Fruit fly (Drosophila melanogaster) whole organism, embryonic: Measurements from ENCODE around the gene CAH3.

Source experiments
- CG11504 ChIP-seq: fragments of 200-800 bp; sonication (Bioruptor generic); optimal IDR thresholded peaks from 3 replicates; lab custom pipeline; 2019; ENCODE audit warnings: missing biosample characterization, mild to moderate bottlenecking, missing genetic modification characterization, moderate library complexity
- CG12942 ChIP-seq: fragments of 200-800 bp; sonication (Bioruptor generic); optimal IDR thresholded peaks from 3 replicates; lab custom pipeline; 2016; ENCODE audit warnings: missing biosample characterization, missing genetic modification characterization
- CG13894 ChIP-seq: fragments of 200-800 bp; sonication (Bioruptor generic); optimal IDR thresholded peaks from 3 replicates; lab custom pipeline; 2018; ENCODE audit warnings: missing biosample characterization, mild to moderate bottlenecking, missing genetic modification characterization, moderate library complexity
- CG1602 ChIP-seq: fragments of 200-800 bp; sonication (Bioruptor generic); optimal IDR thresholded peaks from 3 replicates; lab custom pipeline; 2016; ENCODE audit warnings: missing biosample characterization, missing genetic modification characterization
- CG16815 ChIP-seq: fragments of 200-800 bp; sonication (Bioruptor generic); optimal IDR thresholded peaks from 3 replicates; lab custom pipeline; 2017; ENCODE audit warnings: missing biosample characterization, mild to moderate bottlenecking, missing genetic modification characterization
- CG18262 ChIP-seq: fragments of 200-800 bp; optimal IDR thresholded peaks from 3 replicates; lab custom pipeline; 2019; ENCODE audit warnings: missing biosample characterization, mild to moderate bottlenecking, missing genetic modification characterization, moderate library complexity
- CG2678 ChIP-seq: fragments of 200-800 bp; sonication (Bioruptor generic); optimal IDR thresholded peaks from 3 replicates; lab custom pipeline; 2019; ENCODE audit warnings: missing biosample characterization, mild to moderate bottlenecking, missing genetic modification characterization, moderate library complexity
- CG31441 ChIP-seq: fragments of 200-800 bp; sonication (Bioruptor generic); IDR thresholded peaks from 2 replicates; pipeline ENCODE4 v1.3.6; 2022; ENCODE audit warnings: missing biosample characterization, missing genetic modification characterization
- CG3995 ChIP-seq: fragments of 200-800 bp; sonication (Bioruptor generic); optimal IDR thresholded peaks from 3 replicates; lab custom pipeline; 2016; ENCODE audit warnings: missing biosample characterization, missing genetic modification characterization
- CG6791 ChIP-seq: fragments of 200-800 bp; sonication (Bioruptor generic); IDR thresholded peaks from 3 replicates; pipeline ENCODE4 v1.3.6; 2022; ENCODE audit warnings: missing biosample characterization, missing genetic modification characterization; ENCODE audit not compliant: partially characterized antibody
- CG8290 ChIP-seq, 3 experiments: fragments of 200-800 bp; sonication (Bioruptor generic); optimal IDR thresholded peaks; 2 replicates each; lab custom pipeline; 2016 to 2019; ENCODE audit warnings: missing biosample characterization in 3 of 3, missing genetic modification characterization in 3 of 3, mild to moderate bottlenecking in 2 of 3, moderate library complexity in 1 of 3
- CG9727 ChIP-seq: fragments of 200-800 bp; sonication (Bioruptor generic); optimal IDR thresholded peaks from 3 replicates; lab custom pipeline; 2017; ENCODE audit warnings: missing biosample characterization, mild to moderate bottlenecking, missing genetic modification characterization
- CTCF ChIP-seq: fragments of 200-800 bp; sonication (Bioruptor generic); optimal IDR thresholded peaks from 2 replicates; lab custom pipeline; 2017; ENCODE audit warnings: missing biosample characterization, mild to moderate bottlenecking, missing genetic modification characterization, moderate library complexity
- CoRest ChIP-seq: fragments of 200-800 bp; sonication (Bioruptor generic); optimal IDR thresholded peaks from 3 replicates; lab custom pipeline; 2018; ENCODE audit warnings: missing biosample characterization, mild to moderate bottlenecking, missing genetic modification characterization, moderate library complexity
- D19A ChIP-seq: fragments of 200-800 bp; optimal IDR thresholded peaks from 3 replicates; lab custom pipeline; 2019; ENCODE audit warnings: missing biosample characterization, mild to moderate bottlenecking, missing genetic modification characterization, moderate library complexity
- Dbx ChIP-seq: fragments of 200-800 bp; sonication (Bioruptor generic); IDR thresholded peaks from 3 replicates; pipeline ENCODE4 v1.3.6; 2022; ENCODE audit warnings: missing biosample characterization, missing genetic modification characterization
- Dfd ChIP-seq, 2 experiments: fragments of >200 bp; optimal IDR thresholded peaks; 2 replicates each; lab custom pipeline; 2017; ENCODE audit warnings: missing biosample characterization in 2 of 2, missing genetic modification characterization in 2 of 2
- Dll ChIP-seq: fragments of 200-800 bp; sonication (Bioruptor generic); IDR thresholded peaks from 4 replicates; pipeline ENCODE4 v1.3.6; 2022; ENCODE audit warnings: missing biosample characterization, missing genetic modification characterization; ENCODE audit not compliant: partially characterized antibody
- Hr51 ChIP-seq, 2 experiments: fragments of 200-800 bp; sonication (Bioruptor generic); optimal IDR thresholded peaks; 2 replicates in 1 of 2; 3 replicates in 1 of 2; lab custom pipeline; 2016 to 2018; ENCODE audit warnings: missing biosample characterization in 2 of 2, missing genetic modification characterization in 2 of 2, mild to moderate bottlenecking in 1 of 2, moderate library complexity in 1 of 2
- NFAT ChIP-seq: fragments of 200-800 bp; sonication (Bioruptor generic); IDR thresholded peaks from 2 replicates; pipeline ENCODE4 v1.3.6; 2022; ENCODE audit warnings: missing biosample characterization, missing genetic modification characterization
- NK7.1 ChIP-seq: fragments of 200-800 bp; sonication (Bioruptor generic); optimal IDR thresholded peaks from 3 replicates; lab custom pipeline; 2016; ENCODE audit warnings: missing biosample characterization, missing genetic modification characterization
- Oaz ChIP-seq: fragments of 200-800 bp; sonication (Bioruptor generic); IDR thresholded peaks from 2 replicates; pipeline ENCODE4 v1.3.6; 2022; ENCODE audit warnings: missing biosample characterization, missing genetic modification characterization
- PHDP ChIP-seq: fragments of 200-800 bp; sonication (Bioruptor generic); optimal IDR thresholded peaks from 3 replicates; lab custom pipeline; 2018; ENCODE audit warnings: missing biosample characterization, mild to moderate bottlenecking, missing genetic modification characterization, moderate library complexity
- Side ChIP-seq: fragments of 200-800 bp; sonication (Bioruptor generic); optimal IDR thresholded peaks from 2 replicates; lab custom pipeline; 2016; ENCODE audit warnings: missing biosample characterization, missing genetic modification characterization
- Sin3A ChIP-seq: fragments of >200 bp; optimal IDR thresholded peaks from 2 replicates; lab custom pipeline; 2018
- Sox102F ChIP-seq: fragments of 200-800 bp; sonication (Bioruptor generic); optimal IDR thresholded peaks from 2 replicates; lab custom pipeline; 2018; ENCODE audit warnings: missing biosample characterization, mild to moderate bottlenecking, missing genetic modification characterization, moderate library complexity
- Usf ChIP-seq: fragments of 200-800 bp; sonication (Bioruptor generic); optimal IDR thresholded peaks from 2 replicates; lab custom pipeline; 2017; ENCODE audit warnings: missing genotype, missing biosample characterization, missing genetic modification characterization
- Xbp1 ChIP-seq: fragments of 200-800 bp; sonication (Bioruptor generic); optimal IDR thresholded peaks from 3 replicates; lab custom pipeline; 2016; ENCODE audit warnings: missing biosample characterization, mild to moderate bottlenecking, missing genetic modification characterization
- abd-A ChIP-seq: fragments of 200-800 bp; sonication (Bioruptor generic); optimal IDR thresholded peaks from 3 replicates; lab custom pipeline; 2019; ENCODE audit warnings: missing biosample characterization, mild to moderate bottlenecking, missing genetic modification characterization, moderate library complexity
- caup ChIP-seq: fragments of 200-800 bp; sonication (Bioruptor generic); optimal IDR thresholded peaks from 3 replicates; lab custom pipeline; 2017; ENCODE audit warnings: missing biosample characterization, mild to moderate bottlenecking, missing genetic modification characterization, moderate library complexity; ENCODE audit not compliant: severe bottlenecking
- crc ChIP-seq: fragments of 200-800 bp; sonication (Bioruptor generic); optimal IDR thresholded peaks from 2 replicates; lab custom pipeline; 2016; ENCODE audit warnings: missing biosample characterization, missing genetic modification characterization
- dati ChIP-seq: fragments of 200-800 bp; sonication (Bioruptor generic); IDR thresholded peaks from 2 replicates; pipeline ENCODE4 v1.3.6; 2022; ENCODE audit warnings: missing biosample characterization, missing genetic modification characterization
- dmrt11E ChIP-seq: fragments of 200-800 bp; sonication (Bioruptor generic); optimal IDR thresholded peaks from 3 replicates; lab custom pipeline; 2018; ENCODE audit warnings: missing biosample characterization, mild to moderate bottlenecking, missing genetic modification characterization, moderate library complexity
- dmrt99B ChIP-seq: fragments of 200-800 bp; sonication (Bioruptor generic); optimal IDR thresholded peaks from 2 replicates; lab custom pipeline; 2018; ENCODE audit warnings: missing biosample characterization, mild to moderate bottlenecking, missing genetic modification characterization, moderate library complexity
- dysf ChIP-seq: fragments of 200-800 bp; sonication (Bioruptor generic); IDR thresholded peaks from 3 replicates; pipeline ENCODE4 v1.3.6; 2022; ENCODE audit warnings: missing biosample characterization, missing genetic modification characterization
- eve ChIP-seq, 2 experiments: fragments of >200 bp; optimal IDR thresholded peaks; 2 replicates each; lab custom pipeline; 2017; ENCODE audit warnings: missing biosample characterization in 2 of 2, missing genetic modification characterization in 2 of 2
- gem ChIP-seq: fragments of 200-800 bp; sonication (Bioruptor generic); optimal IDR thresholded peaks from 2 replicates; lab custom pipeline; 2019; ENCODE audit warnings: missing biosample characterization, mild to moderate bottlenecking, missing genetic modification characterization, moderate library complexity
- grau ChIP-seq: fragments of 200-800 bp; optimal IDR thresholded peaks from 3 replicates; lab custom pipeline; 2019; ENCODE audit warnings: missing biosample characterization, mild to moderate bottlenecking, missing genetic modification characterization, moderate library complexity
- hbn ChIP-seq: fragments of 200-800 bp; sonication (Bioruptor generic); IDR thresholded peaks from 2 replicates; pipeline ENCODE4 v1.3.6; 2022; ENCODE audit warnings: missing biosample characterization, missing genetic modification characterization; ENCODE audit not compliant: partially characterized antibody
- her ChIP-seq: fragments of 200-800 bp; sonication (Bioruptor generic); optimal IDR thresholded peaks from 2 replicates; lab custom pipeline; 2016; ENCODE audit warnings: missing biosample characterization, missing genetic modification characterization
- kni ChIP-seq: fragments of 200-800 bp; sonication (Bioruptor generic); optimal IDR thresholded peaks from 3 replicates; lab custom pipeline; 2017; ENCODE audit warnings: mild to moderate bottlenecking, missing biosample characterization, missing genetic modification reagents, missing genetic modification characterization
- lbe ChIP-seq: fragments of 200-800 bp; sonication (Bioruptor generic); optimal IDR thresholded peaks from 2 replicates; lab custom pipeline; 2016; ENCODE audit warnings: missing biosample characterization, mild to moderate bottlenecking, missing genetic modification characterization
- nmo ChIP-seq: fragments of 200-800 bp; sonication (Bioruptor generic); optimal IDR thresholded peaks from 2 replicates; lab custom pipeline; 2018; ENCODE audit warnings: missing biosample characterization, mild to moderate bottlenecking, missing genetic modification characterization, moderate library complexity
- phol ChIP-seq: fragments of 200-800 bp; sonication (Bioruptor generic); optimal IDR thresholded peaks from 3 replicates; lab custom pipeline; 2018; ENCODE audit warnings: missing biosample characterization, mild to moderate bottlenecking, missing genetic modification characterization, moderate library complexity
- prd ChIP-seq, 3 experiments: fragments of >200 bp in 2 of 3; fragments of 200-800 bp in 1 of 3; sonication (Bioruptor generic) in 1 of 3; optimal IDR thresholded peaks in 2 of 3; IDR thresholded peaks in 1 of 3; 2 replicates in 2 of 3; 3 replicates in 1 of 3; pipeline versions ENCODE4 v1.3.6 to Lab custom; 2017 to 2022; ENCODE audit warnings: missing biosample characterization in 1 of 3, missing genetic modification characterization in 1 of 3
- salm ChIP-seq: fragments of 200-800 bp; sonication (Bioruptor generic); optimal IDR thresholded peaks from 2 replicates; lab custom pipeline; 2018; ENCODE audit warnings: missing biosample characterization, mild to moderate bottlenecking, missing genetic modification characterization
- trh ChIP-seq: fragments of 200-800 bp; sonication (Bioruptor generic); optimal IDR thresholded peaks from 2 replicates; lab custom pipeline; 2016; ENCODE audit warnings: missing biosample characterization, missing genetic modification characterization
- vvl ChIP-seq: fragments of 200-800 bp; sonication (Bioruptor generic); IDR thresholded peaks from 2 replicates; pipeline ENCODE4 v1.3.6; 2022; ENCODE audit warnings: missing biosample characterization, missing genetic modification characterization

The CAH3 gene

dm6 chrX:8730306-8730705 lies 49.3 kb downstream of the CAH3 start (continued):
- TF ChIP-seq CG8290 (GFP tag; optimal IDR thresholded peaks at IDR 0.05; lab: Kevin White, UChicago) (no peak), CG8290 (tag; optimal IDR thresholded peaks at IDR 0.05; lab: Kevin White, UChicago) (peak in 1 of 2 experiments; percentile 10), Dll (GFP tag; lab: Robert Waterston, UW) (no peak), CG9727 (GFP tag; lab: Kevin White, UChicago) (peak; percentile 3), caup (GFP tag; lab: Kevin White, UChicago) (peak; percentile 14), Xbp1 (GFP tag; lab: Kevin White, UChicago) (no peak), CG3995 (GFP tag; lab: Kevin White, UChicago) (no peak), Dbx (GFP tag; lab: Robert Waterston, UW) (0 out of 3 replicates have a peak, but pooled peaks have one; percentile 23), trh (GFP tag; lab: Kevin White, UChicago) (no peak), abd-A (tag; lab: Kevin White, UChicago) (no peak), vvl (GFP tag; lab: Robert Waterston, UW) (no peak), nmo (GFP tag; lab: Kevin White, UChicago) (no peak), Usf (GFP tag; lab: Kevin White, UChicago) (no peak), Side (GFP tag; lab: Kevin White, UChicago) (no peak), Dfd (GFP tag; optimal IDR thresholded peaks at IDR 0.05; lab: Kevin White, UChicago) (no peak), D19A (tag; lab: Kevin White, UChicago) (peak; percentile 12), crc (GFP tag; lab: Kevin White, UChicago) (no peak), grau (tag; lab: Kevin White, UChicago) (peak; percentile 31), dmrt99B (peak; percentile 42), salm (no peak), NFAT (GFP tag; lab: Robert Waterston, UW) (no peak), CTCF (no peak), PHDP (tag; lab: Kevin White, UChicago) (no peak), NK7.1 (GFP tag; lab: Kevin White, UChicago) (no peak), Sin3A (lab: Kevin White, UChicago) (no peak), dysf (GFP tag; lab: Robert Waterston, UW) (0 out of 3 replicates have a peak, but pooled peaks have one; percentile 36), dati (GFP tag; lab: Robert Waterston, UW) (no peak), CG6791 (GFP tag; lab: Robert Waterston, UW) (no peak), kni (GFP tag; lab: Kevin White, UChicago) (no peak), lbe (GFP tag; lab: Kevin White, UChicago) (peak; percentile 19), hbn (GFP tag; lab: Robert Waterston, UW) (no peak), CG12942 (GFP tag; lab: Kevin White, UChicago) (no peak), Oaz (GFP tag; lab: Robert Waterston, UW) (no peak)

- TF ChIP-seq Hr51 (GFP tag; optimal IDR thresholded peaks at IDR 0.05; lab: Kevin White, UChicago) (peak in 1 of 2 experiments; percentile 24), CG31441 (GFP tag; lab: Robert Waterston, UW) (0 out of 2 replicates have a peak, but pooled peaks have one; percentile 25), CG13894 (tag; lab: Kevin White, UChicago) (peak; percentile 35), Sox102F (peak; percentile 0), CG11504 (peak; percentile 38), vvl (GFP tag; lab: Robert Waterston, UW) (0 out of 2 replicates have a peak, but pooled peaks have one; percentile 24), phol (peak; percentile 18), dysf (GFP tag; lab: Robert Waterston, UW) (0 out of 3 replicates have a peak, but pooled peaks have one; percentile 13), dmrt11E (tag; lab: Kevin White, UChicago) (peak; percentile 20), gem (peak; percentile 57), her (GFP tag; lab: Kevin White, UChicago) (no peak), prd (optimal IDR thresholded peaks at IDR 0.05; lab: Kevin White, UChicago) (no peak), prd (GFP tag; IDR thresholded peaks at IDR 0.05; lab: Robert Waterston, UW) (peak; percentile 38; the same call in 1 of the 3 replicates), dmrt99B (peak; percentile 40), eve (GFP tag; optimal IDR thresholded peaks at IDR 0.05; lab: Kevin White, UChicago) (peak in 1 of 2 experiments; percentile 17), CoRest (tag; lab: Kevin White, UChicago) (peak; percentile 6), CG1602 (GFP tag; lab: Kevin White, UChicago) (peak; percentile 1), CG18262 (tag; lab: Kevin White, UChicago) (peak; percentile 8), CG16815 (no peak), CG2678 (tag; lab: Kevin White, UChicago) (peak; percentile 37), CG9727 (GFP tag; lab: Kevin White, UChicago) (peak; percentile 22)
Measured at dm6 chrX:8731464-8731863, 50.4 kb downstream of the CAH3 start.
